Worm (Caenorhabditis elegans): ENCODE data around the gene hmg-1.2.

ce11 chrIII:6309066-6309465, 28.9 kb downstream of the hmg-1.2 start, which contains the start of gene gar-2:
- TF ChIP-seq fos-1 (tag; optimal IDR thresholded peaks at IDR 0.05) (no peak), nhr-41 (GFP tag; IDR thresholded peaks at IDR 0.05) (no peak), nhr-237 (tag; optimal IDR thresholded peaks at IDR 0.05) (no peak), jun-1 (tag; optimal IDR thresholded peaks at IDR 0.05) (no peak), daf-12 (tag; optimal IDR thresholded peaks at IDR 0.05) (no peak), lim-7 (GFP tag; IDR thresholded peaks at IDR 0.05) (no peak)

All from whole organism, L4 larva.